Fruit fly (Drosophila melanogaster): ENCODE measurements around the gene CG43773.

The CG43773 gene

DNA sequence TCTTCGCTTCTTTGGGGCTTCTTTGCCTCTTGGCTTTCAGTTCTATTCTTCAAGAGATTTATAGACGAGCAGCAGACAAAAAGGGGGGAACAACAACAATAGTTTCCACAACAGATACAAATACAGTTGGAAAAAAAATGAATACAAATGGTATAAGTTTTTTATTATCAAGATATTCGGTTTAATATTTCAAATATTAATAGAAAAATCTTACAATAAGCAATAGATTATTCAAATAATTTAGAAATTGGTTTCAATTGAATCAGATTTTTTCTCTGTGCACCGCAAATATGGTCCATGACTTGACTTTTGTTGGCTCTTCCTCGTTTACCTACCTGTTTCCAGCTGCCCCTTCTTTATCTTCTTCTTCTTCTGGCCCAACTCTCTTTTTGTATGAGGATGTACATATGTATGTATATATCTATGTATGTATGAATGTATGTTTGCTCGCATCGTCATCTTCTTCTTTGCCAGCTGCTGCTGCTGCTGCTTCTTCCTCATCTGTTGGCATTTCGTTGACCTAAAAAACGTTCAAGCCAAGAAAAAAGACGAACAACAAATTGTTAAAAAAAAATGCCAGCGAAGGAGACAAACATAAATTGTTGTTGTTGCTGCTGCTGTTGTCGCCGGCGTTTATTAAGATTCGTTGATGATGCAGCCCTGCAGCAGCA, 46.1 kb downstream of the CG43773 start (continued):
- TF ChIP-seq CG10267 (tag; optimal IDR thresholded peaks at IDR 0.05), result peak; percentile 75
- no peak for TF ChIP-seq CG11456 (GFP tag; IDR thresholded peaks at IDR 0.05)
- TF ChIP-seq Doc3 (GFP tag; IDR thresholded peaks at IDR 0.05; ENCODE audit: partially characterized antibody), result no peak
- no peak for TF ChIP-seq Ravus (GFP tag; IDR thresholded peaks at IDR 0.05)
- TF ChIP-seq pita (GFP tag; optimal IDR thresholded peaks at IDR 0.05), result no peak
- peak; percentile 92 for TF ChIP-seq CG17385 (GFP tag; optimal IDR thresholded peaks at IDR 0.05)
- peak; percentile 17 for TF ChIP-seq ac (GFP tag; optimal IDR thresholded peaks at IDR 0.05)
- no peak for TF ChIP-seq Lpt (GFP tag; optimal IDR thresholded peaks at IDR 0.05)
- TF ChIP-seq CG12769 (tag; optimal IDR thresholded peaks at IDR 0.05), result no peak
- no peak for TF ChIP-seq Dip3 (GFP tag; optimal IDR thresholded peaks at IDR 0.05)
- no peak for TF ChIP-seq nerfin-2 (GFP tag; IDR thresholded peaks at IDR 0.05; ENCODE audit: partially characterized antibody)
- peak; percentile 75 for TF ChIP-seq CG34422 (GFP tag; IDR thresholded peaks at IDR 0.05)
- no peak for TF ChIP-seq Gug (GFP tag; IDR thresholded peaks at IDR 0.05)
- TF ChIP-seq ATbp (GFP tag; optimal IDR thresholded peaks at IDR 0.05), result peak; percentile 81
- no peak for TF ChIP-seq CG8944 (GFP tag; optimal IDR thresholded peaks at IDR 0.05)
- no peak; the same call in 2 of the 3 replicates for TF ChIP-seq Mrtf (GFP tag; IDR thresholded peaks at IDR 0.05)
- no peak for TF ChIP-seq Opbp (GFP tag; IDR thresholded peaks at IDR 0.05; ENCODE audit: partially characterized antibody)
- TF ChIP-seq CG17359 (tag; optimal IDR thresholded peaks at IDR 0.05), result peak; percentile 78
- TF ChIP-seq Oaz (GFP tag; IDR thresholded peaks at IDR 0.05), result no peak
- no peak for TF ChIP-seq Dad (GFP tag; optimal IDR thresholded peaks at IDR 0.05)
- TF ChIP-seq sens (GFP tag), result peak; percentile 96
- no peak for TF ChIP-seq ham (GFP tag; IDR thresholded peaks at IDR 0.05)
- peak; percentile 2 for TF ChIP-seq sd (tag; optimal IDR thresholded peaks at IDR 0.05)
- no peak for TF ChIP-seq Hmx (GFP tag; optimal IDR thresholded peaks at IDR 0.05)
- TF ChIP-seq CG12659 (GFP tag; optimal IDR thresholded peaks at IDR 0.05), result peak; percentile 52
- TF ChIP-seq CG11504 (tag; optimal IDR thresholded peaks at IDR 0.05), result peak; percentile 77
- no peak for TF ChIP-seq CG11398 (GFP tag; optimal IDR thresholded peaks at IDR 0.05)
- TF ChIP-seq CG14965 (GFP tag; optimal IDR thresholded peaks at IDR 0.05; ENCODE audit: borderline replicate concordance), result no peak
- peak; percentile 10 for TF ChIP-seq CG18476 (GFP tag; optimal IDR thresholded peaks at IDR 0.05)
- no peak for TF ChIP-seq TFAM (GFP tag; optimal IDR thresholded peaks at IDR 0.05)
- TF ChIP-seq CG4360 (GFP tag; IDR thresholded peaks at IDR 0.05), result no peak
- TF ChIP-seq CG10462 (GFP tag; optimal IDR thresholded peaks at IDR 0.05), result peak; percentile 44
- TF ChIP-seq Hr3 (GFP tag; optimal IDR thresholded peaks at IDR 0.05), result peak; percentile 82
- TF ChIP-seq CG5180 (GFP tag; optimal IDR thresholded peaks at IDR 0.05), result no peak
- peak; percentile 6 for TF ChIP-seq NC2β (GFP tag; optimal IDR thresholded peaks at IDR 0.05)
- peak; percentile 75; the same call in 1 of the 2 replicates for TF ChIP-seq sisA (GFP tag; IDR thresholded peaks at IDR 0.05)
- TF ChIP-seq CG8765 (GFP tag; IDR thresholded peaks at IDR 0.05), result peak; percentile 31; the same call in 1 of the 2 replicates
- no peak for TF ChIP-seq CG12071 (GFP tag; optimal IDR thresholded peaks at IDR 0.05)
- TF ChIP-seq CG10565 (GFP tag; optimal IDR thresholded peaks at IDR 0.05), result no peak
- no peak for TF ChIP-seq Side (GFP tag; optimal IDR thresholded peaks at IDR 0.05)
- TF ChIP-seq B-H1 (GFP tag; IDR thresholded peaks at IDR 0.05), result peak; percentile 53
- peak; percentile 89 for TF ChIP-seq CG31441 (GFP tag; IDR thresholded peaks at IDR 0.05)
- TF ChIP-seq CG32532 (GFP tag; IDR thresholded peaks at IDR 0.05), result peak; percentile 53; the same call in 1 of the 2 replicates
- TF ChIP-seq CG15073 (GFP tag; optimal IDR thresholded peaks at IDR 0.05), result no peak
- peak; percentile 58 for TF ChIP-seq tin (GFP tag; optimal IDR thresholded peaks at IDR 0.05)
- TF ChIP-seq Fer3 (tag; optimal IDR thresholded peaks at IDR 0.05), result peak; percentile 31
- no peak for TF ChIP-seq hb (GFP tag; IDR thresholded peaks at IDR 0.05; ENCODE audit: partially characterized antibody)
- no peak for TF ChIP-seq toy (GFP tag; IDR thresholded peaks at IDR 0.05)
- TF ChIP-seq HmgZ (tag; optimal IDR thresholded peaks at IDR 0.05), result peak; percentile 8
- TF ChIP-seq CG7372 (GFP tag; IDR thresholded peaks at IDR 0.05), result peak; percentile 51; the same call in 1 of the 2 replicates

Measured in whole organism, embryonic.